Worm (Caenorhabditis elegans): ENCODE results near the gene T03G11.9.

ce11 chrX:5152931-5153330 lies 31.1 kb upstream of the T03G11.9 start:
- TF ChIP-seq ets-4 (tag; optimal IDR thresholded peaks at IDR 0.05) (no peak), mec-3 (tag; optimal IDR thresholded peaks at IDR 0.05; ENCODE audit: borderline replicate concordance) (no peak), ceh-19 (GFP tag; optimal IDR thresholded peaks at IDR 0.05) (no peak)
